Worm (Caenorhabditis elegans): Measurements from ENCODE around the gene srh-62.
A peak's percentile ranks its signal among the peaks of the same experiment; 100 is the strongest.

Gene srh-62

ce11 chrV:381227-381950, 21.5 kb downstream of the srh-62 start, which contains the start of gene ZK6.8:
Gene ZK6.8, plus strand, starts transcription at chrV:381908.
- no peak for TF ChIP-seq C34B4.2 (tag; optimal IDR thresholded peaks at IDR 0.05)
- TF ChIP-seq snpc-4 (tag; optimal IDR thresholded peaks at IDR 0.05) = no peak
- TF ChIP-seq elt-3 (tag; optimal IDR thresholded peaks at IDR 0.05) = peak; percentile 78 to 99 (median 84)
- TF ChIP-seq unc-86 (tag; optimal IDR thresholded peaks at IDR 0.05) = no peak
- TF ChIP-seq jun-1 (tag; optimal IDR thresholded peaks at IDR 0.05) = peak; percentile 38
- TF ChIP-seq fos-1 (tag; optimal IDR thresholded peaks at IDR 0.05) = no peak
- TF ChIP-seq ceh-63 (GFP tag; optimal IDR thresholded peaks at IDR 0.05) = no peak
- TF ChIP-seq nhr-20 (tag; optimal IDR thresholded peaks at IDR 0.05) = peak; percentile 90
- no peak for TF ChIP-seq mab-9 (GFP tag; IDR thresholded peaks at IDR 0.05)
- peak; percentile 79 for TF ChIP-seq nhr-19 (GFP tag; conservative IDR thresholded peaks at IDR 0.05)
- no peak for TF ChIP-seq hlh-4 (tag; optimal IDR thresholded peaks at IDR 0.05)
- TF ChIP-seq mep-1 (tag; optimal IDR thresholded peaks at IDR 0.05) = no peak
- TF ChIP-seq grh-1 (GFP tag; IDR thresholded peaks at IDR 0.05) = peak; percentile 93
- peak; percentile 73 for TF ChIP-seq tbx-2 (tag; optimal IDR thresholded peaks at IDR 0.05)
- no peak for TF ChIP-seq mef-2 (tag; optimal IDR thresholded peaks at IDR 0.05)
- no peak for TF ChIP-seq efl-3 (GFP tag; optimal IDR thresholded peaks at IDR 0.05)
- no peak for TF ChIP-seq lir-3 (tag; optimal IDR thresholded peaks at IDR 0.05; ENCODE audit: poor library complexity)
- no peak for TF ChIP-seq aha-1 (tag; optimal IDR thresholded peaks at IDR 0.05)
- TF ChIP-seq ceh-88 (GFP tag; IDR thresholded peaks at IDR 0.05) = no peak
- TF ChIP-seq nhr-47 (tag; optimal IDR thresholded peaks at IDR 0.05) = peak; percentile 51
- TF ChIP-seq nhr-237 (tag; optimal IDR thresholded peaks at IDR 0.05) = no peak
- no peak for TF ChIP-seq ztf-4 (tag; optimal IDR thresholded peaks at IDR 0.05)
- TF ChIP-seq pqm-1 (tag; optimal IDR thresholded peaks at IDR 0.05) = no peak
- no peak for TF ChIP-seq ama-1 (optimal IDR thresholded peaks at IDR 0.05)
- peak; percentile 79 for TF ChIP-seq nhr-71 (tag; optimal IDR thresholded peaks at IDR 0.05)
- TF ChIP-seq xbp-1 (tag; optimal IDR thresholded peaks at IDR 0.05) = no peak
- no peak for TF ChIP-seq nhr-84 (tag; optimal IDR thresholded peaks at IDR 0.05)
- TF ChIP-seq hlh-17 (GFP tag; optimal IDR thresholded peaks at IDR 0.05; ENCODE audit: borderline replicate concordance) = no peak
- no peak for TF ChIP-seq swsn-7 (tag; optimal IDR thresholded peaks at IDR 0.05)
- TF ChIP-seq isw-1 (GFP tag; IDR thresholded peaks at IDR 0.05) = no peak
- peak in 1 of 2 experiments; percentile 67 for TF ChIP-seq lin-35 (GFP tag; optimal IDR thresholded peaks at IDR 0.05)
- TF ChIP-seq nhr-28 (tag; optimal IDR thresholded peaks at IDR 0.05) = no peak
- TF ChIP-seq nhr-90 (tag; optimal IDR thresholded peaks at IDR 0.05; ENCODE audit: poor library complexity) = peak; percentile 79
- TF ChIP-seq vab-15 (tag; optimal IDR thresholded peaks at IDR 0.05) = peak; percentile 57
- TF ChIP-seq fkh-10 (GFP tag; optimal IDR thresholded peaks at IDR 0.05) = no peak
- TF ChIP-seq ces-1 (GFP tag; optimal IDR thresholded peaks at IDR 0.05) = no peak
- no peak for TF ChIP-seq sptf-1 (tag; optimal IDR thresholded peaks at IDR 0.05)
- TF ChIP-seq pax-3 (tag; optimal IDR thresholded peaks at IDR 0.05) = no peak
- no peak for TF ChIP-seq zip-4 (GFP tag; optimal IDR thresholded peaks at IDR 0.05)
- no peak for TF ChIP-seq unc-30 (tag; optimal IDR thresholded peaks at IDR 0.05)
- peak in 1 of 2 experiments; percentile 77 for TF ChIP-seq mdl-1 (tag; optimal IDR thresholded peaks at IDR 0.05)
- TF ChIP-seq sox-4 (tag; optimal IDR thresholded peaks at IDR 0.05) = no peak
- no peak for TF ChIP-seq ceh-82 (tag; optimal IDR thresholded peaks at IDR 0.05)
- TF ChIP-seq lsy-2 (tag; optimal IDR thresholded peaks at IDR 0.05) = peak in 1 of 2 experiments; percentile 65
- no peak for TF ChIP-seq C04F5.9 (tag; optimal IDR thresholded peaks at IDR 0.05)
- TF ChIP-seq snu-23 (GFP tag; optimal IDR thresholded peaks at IDR 0.05) = peak; percentile 49
- TF ChIP-seq rnt-1 (tag; optimal IDR thresholded peaks at IDR 0.05) = no peak
- no peak for TF ChIP-seq Y116A8C.19 (tag; optimal IDR thresholded peaks at IDR 0.05; ENCODE audit: borderline replicate concordance)
- no peak for TF ChIP-seq tlp-1 (tag; optimal IDR thresholded peaks at IDR 0.05)
- TF ChIP-seq ets-5 (GFP tag; IDR thresholded peaks at IDR 0.05) = no peak
- no peak for TF ChIP-seq F16B12.6 (tag; optimal IDR thresholded peaks at IDR 0.05)
- TF ChIP-seq ceh-8 (GFP tag; optimal IDR thresholded peaks at IDR 0.05) = no peak
